Fruit fly (Drosophila melanogaster) whole organism, adult: ENCODE results near the gene CG13891.

Experiments
- CG11617 ChIP-seq: fragments of 200-800 bp; sonication (Bioruptor generic); optimal IDR thresholded peaks from 2 replicates; lab custom pipeline; 2017; ENCODE audit warnings: mild to moderate bottlenecking, missing biosample characterization, missing genetic modification reagents, missing genetic modification characterization
- CG12768 ChIP-seq: fragments of 200-800 bp; sonication (Bioruptor generic); optimal IDR thresholded peaks from 2 replicates; lab custom pipeline; 2017; ENCODE audit warnings: missing biosample characterization, missing genetic modification characterization, mild to moderate bottlenecking, moderate library complexity, missing genetic modification reagents
- CG14711 ChIP-seq: fragments of 200-800 bp; sonication (Bioruptor generic); optimal IDR thresholded peaks from 2 replicates; lab custom pipeline; 2018; ENCODE audit warnings: missing biosample characterization, mild to moderate bottlenecking, missing genetic modification characterization, moderate library complexity
- CG1620 ChIP-seq: fragments of 200-800 bp; sonication (Bioruptor generic); optimal IDR thresholded peaks from 2 replicates; lab custom pipeline; 2016; ENCODE audit warnings: missing biosample characterization, missing genetic modification characterization
- CG33017 ChIP-seq: fragments of 200-800 bp; sonication (Bioruptor generic); optimal IDR thresholded peaks from 2 replicates; lab custom pipeline; 2018; ENCODE audit warnings: missing biosample characterization, mild to moderate bottlenecking, missing genetic modification characterization, moderate library complexity
- CG5204 ChIP-seq: fragments of 200-800 bp; sonication (Bioruptor generic); optimal IDR thresholded peaks from 2 replicates; lab custom pipeline; 2016; ENCODE audit warnings: missing biosample characterization, missing genetic modification characterization
- CG7045 ChIP-seq: fragments of 200-800 bp; sonication (Bioruptor generic); optimal IDR thresholded peaks from 2 replicates; lab custom pipeline; 2017; ENCODE audit warnings: missing biosample characterization, mild to moderate bottlenecking, missing genetic modification characterization
- CG7101 ChIP-seq: fragments of 200-800 bp; sonication (Bioruptor generic); optimal IDR thresholded peaks from 2 replicates; lab custom pipeline; 2018; ENCODE audit warnings: missing biosample characterization, mild to moderate bottlenecking, missing genetic modification characterization, moderate library complexity
- Clk ChIP-seq: fragments of 200-800 bp; sonication (Bioruptor generic); optimal IDR thresholded peaks from 2 replicates; lab custom pipeline; 2017; ENCODE audit warnings: missing biosample characterization, missing genetic modification characterization
- Crg-1 ChIP-seq: fragments of 200-800 bp; sonication (Bioruptor generic); optimal IDR thresholded peaks from 2 replicates; lab custom pipeline; 2016; ENCODE audit warnings: missing biosample characterization, missing genetic modification characterization
- Hr96 ChIP-seq: fragments of 200-800 bp; sonication (Bioruptor generic); optimal IDR thresholded peaks from 2 replicates; lab custom pipeline; 2016; ENCODE audit warnings: missing biosample characterization, missing genetic modification characterization
- Mnt ChIP-seq: fragments of 200-800 bp; sonication (Bioruptor generic); optimal IDR thresholded peaks from 2 replicates; lab custom pipeline; 2016; ENCODE audit warnings: missing biosample characterization, mild to moderate bottlenecking, missing genetic modification characterization
- bab1 ChIP-seq: fragments of 200-800 bp; sonication (Bioruptor generic); optimal IDR thresholded peaks from 3 replicates; lab custom pipeline; 2019; ENCODE audit warnings: missing biosample characterization, mild to moderate bottlenecking, missing genetic modification characterization, moderate library complexity
- cic ChIP-seq: fragments of 200-800 bp; sonication (Bioruptor generic); optimal IDR thresholded peaks from 2 replicates; lab custom pipeline; 2017; ENCODE audit warnings: missing biosample characterization, mild to moderate bottlenecking, missing genetic modification characterization, moderate library complexity
- cnc ChIP-seq, 2 experiments: fragments of >200 bp; optimal IDR thresholded peaks; 2 replicates each; lab custom pipeline; 2017
- kay ChIP-seq: fragments of 200-800 bp; sonication (Bioruptor generic); peaks from one replicate; lab custom pipeline; 2016; ENCODE audit warnings: missing biosample characterization, missing genetic modification characterization, borderline replicate concordance
- ovo ChIP-seq: fragments of 200-800 bp; sonication (Bioruptor generic); optimal IDR thresholded peaks from 2 replicates; lab custom pipeline; 2016; ENCODE audit warnings: missing biosample characterization, missing genetic modification characterization
- pad ChIP-seq: fragments of 200-800 bp; sonication (Bioruptor generic); optimal IDR thresholded peaks from 3 replicates; lab custom pipeline; 2017; ENCODE audit warnings: missing biosample characterization, missing genetic modification characterization, mild to moderate bottlenecking, moderate library complexity, missing genetic modification reagents
- tj ChIP-seq: fragments of 200-800 bp; sonication (Bioruptor generic); optimal IDR thresholded peaks from 3 replicates; lab custom pipeline; 2017; ENCODE audit warnings: missing biosample characterization, mild to moderate bottlenecking, missing genetic modification characterization, moderate library complexity
- toe ChIP-seq: fragments of 200-800 bp; sonication (Bioruptor generic); optimal IDR thresholded peaks from 2 replicates; lab custom pipeline; 2016; ENCODE audit warnings: missing biosample characterization, missing genetic modification characterization

CG13891 gene

dm6 chr3L:424565-424964, 9.1 kb downstream of the CG13891 start:
- no peak for TF ChIP-seq cic (GFP tag; lab: Kevin White, UChicago)
- TF ChIP-seq Clk (GFP tag; lab: Kevin White, UChicago), result no peak
- TF ChIP-seq pad, result no peak
- TF ChIP-seq bab1 (GFP tag; lab: Kevin White, UChicago), result no peak
- TF ChIP-seq Crg-1 (GFP tag; lab: Kevin White, UChicago), result no peak

- TF ChIP-seq cic (GFP tag; lab: Kevin White, UChicago), result no peak
- no peak for TF ChIP-seq cnc (optimal IDR thresholded peaks at IDR 0.05; lab: Kevin White, UChicago)
- no peak for TF ChIP-seq Mnt (GFP tag; lab: Kevin White, UChicago)
- no peak for TF ChIP-seq toe (GFP tag; lab: Kevin White, UChicago)
- TF ChIP-seq CG14711 (tag; lab: Kevin White, UChicago), result no peak
- no peak for TF ChIP-seq bab1 (GFP tag; lab: Kevin White, UChicago)
- no peak for TF ChIP-seq Hr96
- TF ChIP-seq CG12768 (GFP tag; lab: Kevin White, UChicago), result no peak
- TF ChIP-seq CG7101 (tag; lab: Kevin White, UChicago), result no peak
- no peak for TF ChIP-seq CG11617 (GFP tag; lab: Kevin White, UChicago)
- TF ChIP-seq ovo (GFP tag; lab: Kevin White, UChicago), result no peak
- TF ChIP-seq CG1620 (GFP tag; lab: Kevin White, UChicago), result no peak
Observed at dm6 chr3L:420656-421055, 13.1 kb downstream of the CG13891 start.

- TF ChIP-seq Clk (GFP tag; lab: Kevin White, UChicago) (no peak), CG14711 (tag; lab: Kevin White, UChicago) (no peak), CG12768 (GFP tag; lab: Kevin White, UChicago) (no peak), Mnt (GFP tag; lab: Kevin White, UChicago) (no peak)
Observed at dm6 chr3L:416329-416728, 17.4 kb downstream of the CG13891 start.

dm6 chr3L:409791-410190, 23.9 kb downstream of the CG13891 start:
- TF ChIP-seq CG1620 (GFP tag; lab: Kevin White, UChicago), result no peak
- TF ChIP-seq Mnt (GFP tag; lab: Kevin White, UChicago), result no peak
- no peak for TF ChIP-seq CG7101 (tag; lab: Kevin White, UChicago)
- TF ChIP-seq bab1 (GFP tag; lab: Kevin White, UChicago), result no peak
- TF ChIP-seq CG12768 (GFP tag; lab: Kevin White, UChicago), result no peak
- TF ChIP-seq kay (GFP tag; lab: Kevin White, UChicago), result no peak
- no peak for TF ChIP-seq toe (GFP tag; lab: Kevin White, UChicago)
- TF ChIP-seq cnc (optimal IDR thresholded peaks at IDR 0.05; lab: Kevin White, UChicago), result no peak
- TF ChIP-seq cic (GFP tag; lab: Kevin White, UChicago), result no peak
- TF ChIP-seq Hr96, result no peak
- TF ChIP-seq ovo (GFP tag; lab: Kevin White, UChicago), result no peak
- TF ChIP-seq Crg-1 (GFP tag; lab: Kevin White, UChicago), result no peak

- no peak for TF ChIP-seq CG33017 (tag; lab: Kevin White, UChicago)
- TF ChIP-seq CG14711 (tag; lab: Kevin White, UChicago), result no peak
- no peak for TF ChIP-seq tj (GFP tag; lab: Kevin White, UChicago)
- no peak for TF ChIP-seq cnc (optimal IDR thresholded peaks at IDR 0.05; lab: Kevin White, UChicago)
- no peak for TF ChIP-seq CG5204 (GFP tag; lab: Kevin White, UChicago)
- no peak for TF ChIP-seq bab1 (GFP tag; lab: Kevin White, UChicago)
Observed at dm6 chr3L:400252-400651, 33.5 kb downstream of the CG13891 start.

dm6 chr3L:395192-395591, 38.5 kb downstream of the CG13891 start:
- TF ChIP-seq CG14711 (tag; lab: Kevin White, UChicago), result no peak
- TF ChIP-seq pad, result no peak
- TF ChIP-seq Crg-1 (GFP tag; lab: Kevin White, UChicago), result no peak
- TF ChIP-seq tj (GFP tag; lab: Kevin White, UChicago), result no peak
- TF ChIP-seq cnc (optimal IDR thresholded peaks at IDR 0.05; lab: Kevin White, UChicago), result no peak
- no peak for TF ChIP-seq Mnt (GFP tag; lab: Kevin White, UChicago)
- TF ChIP-seq CG1620 (GFP tag; lab: Kevin White, UChicago), result no peak
- TF ChIP-seq toe (GFP tag; lab: Kevin White, UChicago), result no peak
- no peak for TF ChIP-seq CG5204 (GFP tag; lab: Kevin White, UChicago)
- TF ChIP-seq cic (GFP tag; lab: Kevin White, UChicago), result no peak
- no peak for TF ChIP-seq CG12768 (GFP tag; lab: Kevin White, UChicago)
- no peak for TF ChIP-seq Clk (GFP tag; lab: Kevin White, UChicago)

dm6 chr3L:392622-393159, 41.0 kb downstream of the CG13891 start, which contains the start of gene trh:
trh (minus strand) TSS chr3L:392633.
- TF ChIP-seq Hr96 (no peak), CG12768 (GFP tag; lab: Kevin White, UChicago) (no peak), cic (GFP tag; lab: Kevin White, UChicago) (no peak), tj (GFP tag; lab: Kevin White, UChicago) (no peak), CG33017 (tag; lab: Kevin White, UChicago) (no peak), kay (GFP tag; lab: Kevin White, UChicago) (no peak), CG7045 (GFP tag; lab: Kevin White, UChicago) (no peak)
